Worm (Caenorhabditis elegans): ENCODE data around the gene sumv-2.

Gene sumv-2

ce11 chrV:4590791-4591190 is 26.6 kb upstream of the sumv-2 start:
- TF ChIP-seq bed-2 (GFP tag; IDR thresholded peaks at IDR 0.05) (no peak), bed-1 (GFP tag; IDR thresholded peaks at IDR 0.05) (no peak), attf-6 (GFP tag; IDR thresholded peaks at IDR 0.05) (no peak), sptf-2 (GFP tag; optimal IDR thresholded peaks at IDR 0.05) (no peak), lag-1 (GFP tag; IDR thresholded peaks at IDR 0.05) (no peak), let-607 (tag; optimal IDR thresholded peaks at IDR 0.05) (no peak), Y67H2A.10 (GFP tag; conservative IDR thresholded peaks at IDR 0.05) (no peak), hlh-26 (GFP tag; conservative IDR thresholded peaks at IDR 0.05) (no peak), repo-1 (tag; optimal IDR thresholded peaks at IDR 0.05) (no peak), C17E4.6 (GFP tag; IDR thresholded peaks at IDR 0.05) (no peak), F23B12.7 (tag; optimal IDR thresholded peaks at IDR 0.05; ENCODE audit: insufficient read depth) (no peak), aptf-2 (GFP tag; conservative IDR thresholded peaks at IDR 0.05) (no peak), gei-17 (GFP tag; optimal IDR thresholded peaks at IDR 0.05) (no peak), T26A5.8 (tag; optimal IDR thresholded peaks at IDR 0.05) (no peak), ztf-25 (GFP tag; IDR thresholded peaks at IDR 0.05) (no peak), hmg-1.2 (GFP tag; IDR thresholded peaks at IDR 0.05) (no peak), die-1 (tag; optimal IDR thresholded peaks at IDR 0.05) (no peak)

- TF ChIP-seq akir-1 (GFP tag; optimal IDR thresholded peaks at IDR 0.05) (no peak), rcor-1 (GFP tag; IDR thresholded peaks at IDR 0.05) (no peak), attf-6 (GFP tag; IDR thresholded peaks at IDR 0.05) (no peak), die-1 (tag; optimal IDR thresholded peaks at IDR 0.05) (no peak), snpc-1.3 (tag; optimal IDR thresholded peaks at IDR 0.05; ENCODE audit: insufficient read depth) (no peak), egl-44 (GFP tag; IDR thresholded peaks at IDR 0.05) (no peak), bed-1 (GFP tag; IDR thresholded peaks at IDR 0.05) (no peak), nfya-1 (tag; optimal IDR thresholded peaks at IDR 0.05; ENCODE audit: borderline replicate concordance, insufficient read depth) (no peak), gei-17 (GFP tag; optimal IDR thresholded peaks at IDR 0.05) (no peak), dpff-1 (tag; optimal IDR thresholded peaks at IDR 0.05) (no peak), dpl-1 (GFP tag; optimal IDR thresholded peaks at IDR 0.05) (no peak), sdz-38 (tag; optimal IDR thresholded peaks at IDR 0.05) (no peak), tlf-1 (GFP tag; optimal IDR thresholded peaks at IDR 0.05) (no peak), rec-8 (tag; optimal IDR thresholded peaks at IDR 0.05) (no peak), nhr-90 (tag; optimal IDR thresholded peaks at IDR 0.05) (no peak), lsy-27 (tag; optimal IDR thresholded peaks at IDR 0.05; ENCODE audit: borderline replicate concordance, insufficient read depth) (no peak), ceh-27 (GFP tag; optimal IDR thresholded peaks at IDR 0.05) (no peak)
Measured at ce11 chrV:4598489-4598888, 18.9 kb upstream of the sumv-2 start.

ce11 chrV:4599225-4599624 is 18.1 kb upstream of the sumv-2 start:
- TF ChIP-seq zfh-2 (GFP tag; conservative IDR thresholded peaks at IDR 0.05): peak; percentile 71; the same call in 1 of the 2 replicates
- TF ChIP-seq nfyb-1 (GFP tag; IDR thresholded peaks at IDR 0.05): no peak

ce11 chrV:4606828-4607227 is 10.5 kb upstream of the sumv-2 start, which contains the start of gene txt-6:
TSS of gene txt-6 (minus strand) at chrV:4606928.
- TF ChIP-seq tbp1 (GFP tag; optimal IDR thresholded peaks at IDR 0.05) (no peak), mcd-1 (GFP tag; IDR thresholded peaks at IDR 0.05) (no peak), xnd-1 (tag; optimal IDR thresholded peaks at IDR 0.05) (no peak), ceh-100 (GFP tag; IDR thresholded peaks at IDR 0.05) (no peak), tlf-1 (GFP tag; optimal IDR thresholded peaks at IDR 0.05) (no peak), lin-35 (GFP tag; optimal IDR thresholded peaks at IDR 0.05) (no peak), Y53F4B.3 (GFP tag; IDR thresholded peaks at IDR 0.05) (no peak), attf-6 (GFP tag; IDR thresholded peaks at IDR 0.05) (no peak), unc-62 (GFP tag; optimal IDR thresholded peaks at IDR 0.05) (no peak), B0261.1 (tag; optimal IDR thresholded peaks at IDR 0.05) (no peak), ztf-3 (GFP tag; optimal IDR thresholded peaks at IDR 0.05) (no peak), aptf-2 (GFP tag; conservative IDR thresholded peaks at IDR 0.05) (no peak), Y67H2A.10 (GFP tag; conservative IDR thresholded peaks at IDR 0.05) (no peak), lsy-27 (tag; optimal IDR thresholded peaks at IDR 0.05; ENCODE audit: borderline replicate concordance, insufficient read depth) (no peak)

All from whole organism, young adult.